Worm (Caenorhabditis elegans) whole organism, mixed stage, embryonic: ENCODE measurements around the gene clec-58.
A peak's percentile ranks its signal among the peaks of the same experiment; 100 is the strongest.

Experiments
- bed-3 ChIP-seq: fragments of 200-800 bp; sonication (Bioruptor generic); optimal IDR thresholded peaks from 3 replicates; lab custom pipeline; 2018; ENCODE audit warnings: mild to moderate bottlenecking, missing genetic modification characterization, moderate library complexity, missing compliant biosample characterization
- ceh-39 ChIP-seq: fragments of 150-350 bp; optimal IDR thresholded peaks from 2 replicates; lab custom pipeline; 2014; ENCODE audit warnings: missing biosample characterization, missing genetic modification characterization
- ceh-43 ChIP-seq: fragments of 200-800 bp; sonication (Bioruptor generic); optimal IDR thresholded peaks from 2 replicates; lab custom pipeline; 2018; ENCODE audit warnings: mild to moderate bottlenecking, missing genetic modification characterization, moderate library complexity, missing compliant biosample characterization
- ceh-83 ChIP-seq: fragments of 200-800 bp; sonication (Bioruptor generic); optimal IDR thresholded peaks from 2 replicates; lab custom pipeline; 2018; ENCODE audit warnings: mild to moderate bottlenecking, missing genetic modification characterization, missing compliant biosample characterization
- cnd-1 ChIP-seq: fragments of 200-800 bp; sonication (Bioruptor generic); optimal IDR thresholded peaks from 2 replicates; lab custom pipeline; 2018; ENCODE audit warnings: mild to moderate bottlenecking, missing genetic modification characterization, missing compliant biosample characterization
- drap-1 ChIP-seq: fragments of 200-800 bp; sonication (Bioruptor generic); optimal IDR thresholded peaks from 3 replicates; lab custom pipeline; 2018; ENCODE audit warnings: mild to moderate bottlenecking, missing genetic modification characterization, missing compliant biosample characterization
- elt-1 ChIP-seq: sonication (generic microtip); optimal IDR thresholded peaks from 2 replicates; lab custom pipeline; 2017; ENCODE audit warnings: missing genetic modification characterization, mild to moderate bottlenecking, missing compliant biosample characterization, antibody characterized with exemption, moderate library complexity, borderline replicate concordance; ENCODE audit not compliant: insufficient read depth
- elt-3 ChIP-seq: fragments of 150-350 bp; optimal IDR thresholded peaks from 2 replicates; lab custom pipeline; 2014; ENCODE audit warnings: missing biosample characterization, missing genetic modification characterization
- flh-1 ChIP-seq: fragments of 200-800 bp; sonication (Bioruptor generic); optimal IDR thresholded peaks from 2 replicates; lab custom pipeline; 2018; ENCODE audit warnings: mild to moderate bottlenecking, missing genetic modification characterization, moderate library complexity, missing compliant biosample characterization
- hlh-1 ChIP-seq: fragments of 150-350 bp; optimal IDR thresholded peaks from 2 replicates; lab custom pipeline; 2014; ENCODE audit warnings: missing biosample characterization, missing genetic modification reagents, missing genetic modification characterization
- lin-32 ChIP-seq: fragments of 200-800 bp; sonication (Bioruptor generic); optimal IDR thresholded peaks from 2 replicates; lab custom pipeline; 2018; ENCODE audit warnings: mild to moderate bottlenecking, missing genetic modification characterization, missing compliant biosample characterization
- lsy-2 ChIP-seq: fragments of 150-350 bp; optimal IDR thresholded peaks from 2 replicates; lab custom pipeline; 2014; ENCODE audit warnings: missing biosample characterization, missing genetic modification characterization
- mab-5 ChIP-seq: fragments of 150-350 bp; optimal IDR thresholded peaks from 2 replicates; lab custom pipeline; 2014; ENCODE audit warnings: missing biosample characterization, missing genetic modification characterization
- mep-1 ChIP-seq: fragments of 150-350 bp; optimal IDR thresholded peaks from 2 replicates; lab custom pipeline; 2017; ENCODE audit warnings: missing biosample characterization, missing genetic modification reagents, missing genetic modification characterization, inconsistent platforms
- nhr-2 ChIP-seq: fragments of 150-350 bp; optimal IDR thresholded peaks from 2 replicates; lab custom pipeline; 2014; ENCODE audit warnings: missing biosample characterization, missing genetic modification characterization
- nhr-237 ChIP-seq: fragments of 150-350 bp; optimal IDR thresholded peaks from 2 replicates; lab custom pipeline; 2014; ENCODE audit warnings: missing biosample characterization, missing genetic modification characterization
- nhr-28 ChIP-seq: fragments of 150-350 bp; optimal IDR thresholded peaks from 2 replicates; lab custom pipeline; 2014; ENCODE audit warnings: missing biosample characterization, missing genetic modification characterization
- nhr-76 ChIP-seq: sonication (generic microtip); optimal IDR thresholded peaks from 2 replicates; lab custom pipeline; 2017; ENCODE audit warnings: missing biosample characterization, missing genetic modification characterization
- snpc-4 ChIP-seq: fragments of 150-350 bp; optimal IDR thresholded peaks from 2 replicates; lab custom pipeline; 2014; ENCODE audit warnings: missing biosample characterization, missing genetic modification characterization
- sptf-1 ChIP-seq: sonication (generic microtip); optimal IDR thresholded peaks from 2 replicates; lab custom pipeline; 2017; ENCODE audit warnings: mild to moderate bottlenecking, missing genetic modification characterization, moderate library complexity, missing compliant biosample characterization
- tbx-8 ChIP-seq: fragments of 200-800 bp; sonication (Bioruptor generic); optimal IDR thresholded peaks from 2 replicates; lab custom pipeline; 2018; ENCODE audit warnings: mild to moderate bottlenecking, missing genetic modification characterization, moderate library complexity, missing compliant biosample characterization
- unc-120 ChIP-seq: sonication (generic microtip); optimal IDR thresholded peaks from 2 replicates; lab custom pipeline; 2017; ENCODE audit warnings: missing genetic modification characterization, missing compliant biosample characterization; ENCODE audit not compliant: poor library complexity, severe bottlenecking
- unc-62 ChIP-seq: fragments of 150-350 bp; optimal IDR thresholded peaks from 2 replicates; lab custom pipeline; 2014; ENCODE audit warnings: missing biosample characterization, missing genetic modification reagents, missing genetic modification characterization
- zip-8 ChIP-seq: fragments of 150-350 bp; optimal IDR thresholded peaks from 2 replicates; lab custom pipeline; 2014; ENCODE audit warnings: missing biosample characterization, missing genetic modification characterization
- ztf-11 ChIP-seq: fragments of 150-350 bp; optimal IDR thresholded peaks from 2 replicates; lab custom pipeline; 2014; ENCODE audit warnings: missing biosample characterization, missing genetic modification characterization

Gene clec-58

DNA sequence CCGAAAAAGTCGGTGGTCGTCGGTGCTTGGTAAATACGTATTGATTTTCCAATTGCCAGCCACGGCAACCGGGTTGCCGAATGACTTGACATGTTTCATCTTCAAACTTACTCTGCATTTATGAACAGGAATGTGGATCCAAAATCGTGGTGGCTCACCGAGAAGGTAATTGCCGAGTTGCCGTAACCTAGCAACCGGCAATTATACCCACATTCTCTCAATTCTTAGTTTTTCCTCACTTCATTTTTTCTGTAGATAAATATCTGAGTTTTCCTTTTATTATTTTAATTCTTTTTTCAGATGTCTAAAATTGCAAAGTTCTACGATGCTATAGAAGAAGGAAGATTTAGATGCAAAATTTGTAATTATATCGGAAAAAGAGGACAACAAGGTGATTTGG is 23.3 kb downstream of the clec-58 start, which contains the start of gene ZK673.4:
ZK673.4 (plus strand) TSS at position 301 of the 400 bp plus-strand sequence.
- TF ChIP-seq lsy-2 (tag; lab: Kevin White, UChicago) (no peak), nhr-237 (tag; lab: Kevin White, UChicago) (no peak), drap-1 (GFP tag; lab: Kevin White, UChicago) (no peak), nhr-28 (no peak), nhr-76 (tag; lab: Kevin White, UChicago) (no peak), mab-5 (no peak), mep-1 (no peak), ceh-43 (GFP tag; lab: Kevin White, UChicago) (no peak), tbx-8 (GFP tag; lab: Kevin White, UChicago) (no peak), elt-1 (no peak), sptf-1 (tag; lab: Kevin White, UChicago) (no peak), zip-8 (tag; lab: Kevin White, UChicago) (no peak), bed-3 (GFP tag; lab: Kevin White, UChicago) (no peak), unc-120 (tag; lab: Kevin White, UChicago) (no peak), nhr-2 (tag; lab: Kevin White, UChicago) (no peak), flh-1 (GFP tag; lab: Kevin White, UChicago) (no peak), ztf-11 (tag; lab: Kevin White, UChicago) (no peak), snpc-4 (tag; lab: Kevin White, UChicago) (no peak), ceh-39 (tag; lab: Kevin White, UChicago) (no peak)

DNA sequence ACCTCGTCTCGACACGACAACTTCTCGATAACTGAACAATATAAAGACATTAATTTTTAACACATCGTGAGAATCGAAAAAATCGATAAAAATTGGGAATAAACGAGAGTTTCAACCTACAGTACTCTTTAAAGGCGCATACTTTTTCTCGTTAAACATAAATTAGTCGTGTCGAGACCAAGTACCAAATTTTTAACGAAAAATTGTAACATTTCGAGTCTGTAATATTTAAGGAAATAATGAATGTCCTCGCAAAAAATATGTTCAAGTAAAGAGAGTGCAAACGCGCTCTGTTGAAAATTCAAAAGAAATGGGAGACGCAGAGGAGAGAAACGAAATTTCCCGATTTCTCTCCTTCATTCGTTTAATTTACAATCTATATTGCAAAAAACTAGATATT is 25.6 kb downstream of the clec-58 start:
- TF ChIP-seq mep-1: peak; percentile 27
- no peak for TF ChIP-seq unc-120 (tag; lab: Kevin White, UChicago)

DNA sequence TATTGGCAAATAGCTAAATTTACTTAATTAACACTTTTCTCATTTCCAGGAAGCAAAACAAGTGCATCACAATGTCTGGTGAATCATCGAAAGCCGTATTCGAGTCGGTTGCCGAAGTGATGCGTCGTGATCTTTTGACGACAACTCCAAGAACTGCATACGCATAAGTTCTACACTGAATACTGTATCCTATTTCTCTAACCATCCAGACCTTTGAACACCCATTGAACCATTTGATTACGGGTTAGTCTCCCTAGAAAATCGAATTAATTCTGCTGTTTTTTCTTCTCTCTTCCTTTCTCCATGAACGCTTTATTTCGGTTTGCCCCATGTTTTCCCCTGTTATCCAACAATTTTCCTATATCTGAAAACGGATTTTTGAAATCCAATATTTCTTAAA is 26.2 kb downstream of the clec-58 start, which contains the start of gene lin-56:
lin-56 (plus strand) TSS at position 301 of the 400 bp plus-strand sequence.
- TF ChIP-seq unc-62 (GFP tag; lab: Kevin White, UChicago): no peak
- TF ChIP-seq ceh-43 (GFP tag; lab: Kevin White, UChicago): no peak
- no peak for TF ChIP-seq unc-120 (tag; lab: Kevin White, UChicago)
- no peak for TF ChIP-seq ztf-11 (tag; lab: Kevin White, UChicago)
- TF ChIP-seq tbx-8 (GFP tag; lab: Kevin White, UChicago): no peak
- TF ChIP-seq ceh-83 (GFP tag; lab: Kevin White, UChicago): no peak
- TF ChIP-seq zip-8 (tag; lab: Kevin White, UChicago): no peak
- TF ChIP-seq elt-3 (tag; lab: Kevin White, UChicago): no peak
- TF ChIP-seq lin-32 (GFP tag; lab: Kevin White, UChicago): no peak
- TF ChIP-seq flh-1 (GFP tag; lab: Kevin White, UChicago): no peak
- no peak for TF ChIP-seq nhr-237 (tag; lab: Kevin White, UChicago)
- TF ChIP-seq bed-3 (GFP tag; lab: Kevin White, UChicago): no peak

DNA sequence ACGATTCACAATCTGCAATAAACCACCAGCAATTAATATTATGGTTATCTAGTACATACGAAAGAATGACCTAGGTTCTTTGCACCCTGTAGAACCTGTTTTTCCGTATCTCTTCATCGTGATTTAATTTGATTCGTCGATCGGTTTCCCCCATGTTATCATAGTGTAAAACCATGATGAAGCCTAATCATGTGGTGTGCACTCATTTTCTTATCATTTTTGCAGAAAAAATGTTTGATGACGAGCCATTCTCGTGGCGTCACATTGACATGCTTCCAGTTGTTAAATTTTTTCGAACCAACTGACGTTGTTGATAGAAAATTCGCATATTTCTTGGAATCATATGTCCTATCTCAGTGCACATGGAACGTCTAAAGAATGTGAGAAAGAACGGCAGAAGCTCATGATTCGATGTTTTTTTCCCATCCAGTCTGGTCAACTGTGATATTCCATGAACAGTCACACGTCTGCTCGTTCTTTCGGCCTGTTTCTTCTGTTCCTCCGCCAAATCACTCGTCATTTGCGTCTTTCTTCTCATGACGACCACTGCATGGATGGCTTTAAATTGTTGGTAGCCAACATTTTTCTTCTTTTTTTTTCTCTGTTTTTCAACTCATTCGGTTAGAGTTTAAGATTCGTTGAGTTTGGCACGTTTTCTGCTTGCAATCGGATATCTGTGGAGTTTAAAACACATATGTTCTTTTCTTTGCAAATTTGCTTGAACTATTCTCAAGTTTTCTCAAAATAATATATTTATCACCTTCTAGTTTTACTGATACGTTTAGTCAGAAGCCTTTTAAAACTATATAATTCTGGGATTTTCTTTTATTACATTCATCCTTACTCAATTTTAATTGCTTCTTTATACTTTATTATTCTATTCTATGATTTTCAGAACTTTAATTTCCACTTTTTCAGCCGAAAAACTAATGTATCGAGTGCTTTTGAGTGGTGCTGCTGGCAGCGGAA is 28.3 kb downstream of the clec-58 start, which contains the start of gene ZK673.2:
ZK673.2 (plus strand) TSS at position 919 of the 969 bp plus-strand sequence.
- TF ChIP-seq ceh-83 (GFP tag; lab: Kevin White, UChicago) (no peak), nhr-28 (no peak), lsy-2 (tag; lab: Kevin White, UChicago) (no peak)
- TF ChIP-seq, all 35 proteins: peak for 0

DNA sequence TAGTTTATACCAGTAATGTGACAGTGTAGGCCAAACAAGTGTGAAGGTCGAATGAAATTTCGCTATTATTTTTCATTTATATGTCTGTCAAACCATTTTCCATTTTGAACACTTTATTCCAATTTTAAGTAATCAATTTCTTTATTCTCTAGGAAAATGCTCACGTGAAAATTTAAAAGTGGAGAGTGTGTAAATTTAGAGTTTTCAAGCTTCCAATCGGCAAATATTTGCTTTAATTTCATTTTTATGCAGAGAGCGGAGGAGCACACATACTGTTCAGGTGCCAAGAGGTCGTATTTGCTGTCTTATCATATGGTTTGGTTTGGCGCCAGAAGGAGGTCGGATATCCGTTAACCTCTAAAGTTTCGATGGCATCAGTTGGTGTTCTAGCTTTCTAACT is 29.1 kb downstream of the clec-58 start:
- TF ChIP-seq lin-32 (GFP tag; lab: Kevin White, UChicago) (no peak), ceh-43 (GFP tag; lab: Kevin White, UChicago) (no peak), zip-8 (tag; lab: Kevin White, UChicago) (no peak), unc-62 (GFP tag; lab: Kevin White, UChicago) (no peak), mep-1 (no peak), cnd-1 (tag; lab: Kevin White, UChicago) (no peak), unc-120 (tag; lab: Kevin White, UChicago) (no peak), hlh-1 (no peak), tbx-8 (GFP tag; lab: Kevin White, UChicago) (no peak)
